Fruit fly (Drosophila melanogaster) whole organism, embryonic: ENCODE results near the gene CG33158.

ENCODE experiments used
- B-H1 ChIP-seq: fragments of 200-800 bp; sonication (Bioruptor generic); IDR thresholded peaks from 3 replicates; pipeline ENCODE4 v1.3.6; 2022; ENCODE audit warnings: missing biosample characterization, missing genetic modification characterization
- CG10543 ChIP-seq: fragments of 200-800 bp; sonication (Bioruptor generic); optimal IDR thresholded peaks from 3 replicates; lab custom pipeline; 2017; ENCODE audit warnings: missing biosample characterization, mild to moderate bottlenecking, missing genetic modification characterization, moderate library complexity
- CG11560 ChIP-seq: fragments of 200-800 bp; sonication (Bioruptor generic); IDR thresholded peaks from 3 replicates; pipeline ENCODE4 v1.3.6; 2022; ENCODE audit warnings: missing biosample characterization, missing genetic modification characterization
- CG12769 ChIP-seq: fragments of 200-800 bp; sonication (Bioruptor generic); optimal IDR thresholded peaks from 2 replicates; lab custom pipeline; 2019; ENCODE audit warnings: missing biosample characterization, mild to moderate bottlenecking, missing genetic modification characterization, moderate library complexity
- CG13894 ChIP-seq: fragments of 200-800 bp; sonication (Bioruptor generic); optimal IDR thresholded peaks from 3 replicates; lab custom pipeline; 2018; ENCODE audit warnings: missing biosample characterization, mild to moderate bottlenecking, missing genetic modification characterization, moderate library complexity
- CG14441 ChIP-seq: fragments of 200-800 bp; sonication (Bioruptor generic); IDR thresholded peaks from 2 replicates; pipeline ENCODE4 v1.3.6; 2022; ENCODE audit warnings: missing biosample characterization, missing genetic modification characterization
- CG16815 ChIP-seq: fragments of 200-800 bp; sonication (Bioruptor generic); optimal IDR thresholded peaks from 3 replicates; lab custom pipeline; 2017; ENCODE audit warnings: missing biosample characterization, mild to moderate bottlenecking, missing genetic modification characterization
- CG18599 ChIP-seq: fragments of 200-800 bp; sonication (Bioruptor generic); optimal IDR thresholded peaks from 3 replicates; lab custom pipeline; 2017; ENCODE audit warnings: missing biosample characterization, missing genetic modification characterization, mild to moderate bottlenecking, moderate library complexity, missing genetic modification reagents
- CG2199 ChIP-seq: fragments of 200-800 bp; sonication (Bioruptor generic); IDR thresholded peaks from 3 replicates; pipeline ENCODE4 v1.3.6; 2022; ENCODE audit warnings: missing biosample characterization, missing genetic modification characterization
- CG3065 ChIP-seq: fragments of 200-800 bp; sonication (Bioruptor generic); optimal IDR thresholded peaks from 2 replicates; lab custom pipeline; 2016; ENCODE audit warnings: missing biosample characterization, missing genetic modification characterization
- CG4820 ChIP-seq: fragments of 200-800 bp; sonication (Bioruptor generic); optimal IDR thresholded peaks from 3 replicates; lab custom pipeline; 2016; ENCODE audit warnings: missing biosample characterization, missing genetic modification characterization
- CG6175 ChIP-seq: fragments of 200-800 bp; sonication (Bioruptor generic); IDR thresholded peaks from 3 replicates; pipeline ENCODE4 v1.3.6; 2022; ENCODE audit warnings: missing biosample characterization, missing genetic modification characterization
- CG6654 ChIP-seq: fragments of 200-800 bp; sonication (Bioruptor generic); optimal IDR thresholded peaks from 2 replicates; lab custom pipeline; 2017; ENCODE audit warnings: missing biosample characterization, mild to moderate bottlenecking, missing genetic modification characterization
- CG8290 ChIP-seq, 3 experiments: fragments of 200-800 bp; sonication (Bioruptor generic); optimal IDR thresholded peaks; 2 replicates each; lab custom pipeline; 2016 to 2019; ENCODE audit warnings: missing biosample characterization in 3 of 3, missing genetic modification characterization in 3 of 3, mild to moderate bottlenecking in 2 of 3, moderate library complexity in 1 of 3
- CG8388 ChIP-seq: fragments of 200-800 bp; sonication (Bioruptor generic); optimal IDR thresholded peaks from 2 replicates; lab custom pipeline; 2019; ENCODE audit warnings: missing biosample characterization, mild to moderate bottlenecking, missing genetic modification characterization, moderate library complexity
- CG9215 ChIP-seq: fragments of 200-800 bp; sonication (Bioruptor generic); IDR thresholded peaks from 2 replicates; pipeline ENCODE4 v1.3.6; 2022; ENCODE audit warnings: missing biosample characterization, missing genetic modification characterization
- D19B ChIP-seq: fragments of 200-800 bp; sonication (Bioruptor generic); optimal IDR thresholded peaks from 2 replicates; lab custom pipeline; 2017; ENCODE audit warnings: missing biosample characterization, mild to moderate bottlenecking, missing genetic modification characterization
- Dfd ChIP-seq, 2 experiments: fragments of >200 bp; optimal IDR thresholded peaks; 2 replicates each; lab custom pipeline; 2017; ENCODE audit warnings: missing biosample characterization in 2 of 2, missing genetic modification characterization in 2 of 2
- Elba2 ChIP-seq: fragments of 200-800 bp; sonication (Bioruptor generic); optimal IDR thresholded peaks from 3 replicates; lab custom pipeline; 2016; ENCODE audit warnings: missing biosample characterization, missing genetic modification characterization
- Gug ChIP-seq: fragments of 200-800 bp; sonication (Bioruptor generic); IDR thresholded peaks from 4 replicates; pipeline ENCODE4 v1.3.6; 2022; ENCODE audit warnings: missing biosample characterization, missing genetic modification characterization
- HHEX ChIP-seq: fragments of 200-800 bp; sonication (Bioruptor generic); optimal IDR thresholded peaks from 3 replicates; lab custom pipeline; 2017; ENCODE audit warnings: missing biosample characterization, mild to moderate bottlenecking, missing genetic modification characterization, missing genetic modification reagents
- Hey ChIP-seq: fragments of 200-800 bp; sonication (Bioruptor generic); optimal IDR thresholded peaks from 3 replicates; lab custom pipeline; 2018; ENCODE audit warnings: missing biosample characterization, mild to moderate bottlenecking, missing genetic modification characterization
- HmgZ ChIP-seq: fragments of 200-800 bp; sonication (Bioruptor generic); optimal IDR thresholded peaks from 2 replicates; lab custom pipeline; 2018; ENCODE audit warnings: missing biosample characterization, mild to moderate bottlenecking, missing genetic modification characterization
- Hr39 ChIP-seq: fragments of >200 bp; optimal IDR thresholded peaks from 2 replicates; lab custom pipeline; 2017
- PHDP ChIP-seq: fragments of 200-800 bp; sonication (Bioruptor generic); optimal IDR thresholded peaks from 3 replicates; lab custom pipeline; 2018; ENCODE audit warnings: missing biosample characterization, mild to moderate bottlenecking, missing genetic modification characterization, moderate library complexity
- Poxn ChIP-seq: fragments of 200-800 bp; sonication (Bioruptor generic); IDR thresholded peaks from 2 replicates; pipeline ENCODE4 v1.3.6; 2022; ENCODE audit warnings: missing biosample characterization, missing genetic modification characterization
- amos ChIP-seq: fragments of 200-800 bp; sonication (Bioruptor generic); IDR thresholded peaks from 2 replicates; pipeline ENCODE4 v1.3.6; 2022; ENCODE audit warnings: missing biosample characterization, missing genetic modification characterization; ENCODE audit not compliant: partially characterized antibody
- bbx ChIP-seq: fragments of 200-800 bp; sonication (Bioruptor generic); IDR thresholded peaks from 2 replicates; pipeline ENCODE4 v1.3.6; 2022; ENCODE audit warnings: missing biosample characterization, missing genetic modification characterization; ENCODE audit not compliant: partially characterized antibody
- corto ChIP-seq: fragments of 200-800 bp; sonication (Bioruptor generic); optimal IDR thresholded peaks from 2 replicates; lab custom pipeline; 2016; ENCODE audit warnings: missing biosample characterization, mild to moderate bottlenecking, missing genetic modification characterization, moderate library complexity
- crp ChIP-seq, 2 experiments: fragments of 200-800 bp; sonication (Bioruptor generic); optimal IDR thresholded peaks; 2 replicates in 1 of 2; 3 replicates in 1 of 2; lab custom pipeline; 2017; ENCODE audit warnings: missing biosample characterization in 2 of 2, missing genetic modification characterization in 2 of 2, mild to moderate bottlenecking in 1 of 2, moderate library complexity in 1 of 2
- ham ChIP-seq: fragments of 200-800 bp; sonication (Bioruptor generic); IDR thresholded peaks from 2 replicates; pipeline ENCODE4 v1.3.6; 2022; ENCODE audit warnings: missing biosample characterization, missing genetic modification characterization
- jigr1 ChIP-seq: fragments of 200-800 bp; sonication (Bioruptor generic); IDR thresholded peaks from 3 replicates; pipeline ENCODE4 v1.3.6; 2022; ENCODE audit warnings: missing biosample characterization, missing genetic modification characterization
- kni ChIP-seq: fragments of 200-800 bp; sonication (Bioruptor generic); optimal IDR thresholded peaks from 3 replicates; lab custom pipeline; 2017; ENCODE audit warnings: mild to moderate bottlenecking, missing biosample characterization, missing genetic modification reagents, missing genetic modification characterization
- lbe ChIP-seq: fragments of 200-800 bp; sonication (Bioruptor generic); optimal IDR thresholded peaks from 2 replicates; lab custom pipeline; 2016; ENCODE audit warnings: missing biosample characterization, mild to moderate bottlenecking, missing genetic modification characterization
- onecut ChIP-seq: fragments of 200-800 bp; sonication (Bioruptor generic); IDR thresholded peaks from 2 replicates; pipeline ENCODE4 v1.3.6; 2022; ENCODE audit warnings: missing biosample characterization, missing genetic modification characterization
- pan ChIP-seq, 4 experiments: fragments of >200 bp in 3 of 4; fragments of 200-800 bp in 1 of 4; sonication (Bioruptor generic) in 1 of 4; optimal IDR thresholded peaks in 3 of 4; IDR thresholded peaks in 1 of 4; 2 replicates each; pipeline versions ENCODE4 v1.3.6 to Lab custom; 2017 to 2022; ENCODE audit warnings: missing biosample characterization in 2 of 4, missing genetic modification characterization in 2 of 4, mixed read lengths in 1 of 4
- phol ChIP-seq: fragments of 200-800 bp; sonication (Bioruptor generic); optimal IDR thresholded peaks from 3 replicates; lab custom pipeline; 2018; ENCODE audit warnings: missing biosample characterization, mild to moderate bottlenecking, missing genetic modification characterization, moderate library complexity
- pnt ChIP-seq: fragments of 200-800 bp; sonication (Bioruptor generic); optimal IDR thresholded peaks from 3 replicates; lab custom pipeline; 2016; ENCODE audit warnings: missing biosample characterization, missing genetic modification characterization
- prd ChIP-seq, 3 experiments: fragments of >200 bp in 2 of 3; fragments of 200-800 bp in 1 of 3; sonication (Bioruptor generic) in 1 of 3; optimal IDR thresholded peaks in 2 of 3; IDR thresholded peaks in 1 of 3; 2 replicates in 2 of 3; 3 replicates in 1 of 3; pipeline versions ENCODE4 v1.3.6 to Lab custom; 2017 to 2022; ENCODE audit warnings: missing biosample characterization in 1 of 3, missing genetic modification characterization in 1 of 3
- ranshi ChIP-seq: fragments of 200-800 bp; sonication (Bioruptor generic); IDR thresholded peaks from 2 replicates; pipeline ENCODE4 v1.3.6; 2022; ENCODE audit warnings: missing biosample characterization, missing genetic modification characterization
- rib ChIP-seq: fragments of 200-800 bp; sonication (Bioruptor generic); IDR thresholded peaks from 2 replicates; pipeline ENCODE4 v1.3.6; 2022; ENCODE audit warnings: missing biosample characterization, missing genetic modification characterization
- sc ChIP-seq, 3 experiments: fragments of >200 bp in 2 of 3; fragments of 200-800 bp in 1 of 3; sonication (Bioruptor generic) in 1 of 3; optimal IDR thresholded peaks; 2 replicates in 2 of 3; 3 replicates in 1 of 3; lab custom pipeline; 2017; ENCODE audit warnings: mild to moderate bottlenecking in 1 of 3, missing biosample characterization in 1 of 3, missing genetic modification characterization in 1 of 3, missing genetic modification reagents in 1 of 3
- sna ChIP-seq: fragments of 200-800 bp; sonication (Bioruptor generic); IDR thresholded peaks from 2 replicates; pipeline ENCODE4 v1.3.6; 2022; ENCODE audit warnings: missing biosample characterization, missing genetic modification characterization; ENCODE audit not compliant: partially characterized antibody
- sqz ChIP-seq: fragments of 200-800 bp; sonication (Bioruptor generic); optimal IDR thresholded peaks from 3 replicates; lab custom pipeline; 2018; ENCODE audit warnings: missing biosample characterization, mild to moderate bottlenecking, missing genetic modification characterization
- twi ChIP-seq: fragments of 200-800 bp; optimal IDR thresholded peaks from 2 replicates; lab custom pipeline; 2019; ENCODE audit warnings: missing biosample characterization, mild to moderate bottlenecking, missing genetic modification characterization, moderate library complexity
- vnd ChIP-seq: fragments of 200-800 bp; sonication (Bioruptor generic); IDR thresholded peaks from 3 replicates; pipeline ENCODE4 v1.3.6; 2022; ENCODE audit warnings: missing biosample characterization, missing genetic modification characterization; ENCODE audit not compliant: partially characterized antibody
- vvl ChIP-seq: fragments of 200-800 bp; sonication (Bioruptor generic); IDR thresholded peaks from 2 replicates; pipeline ENCODE4 v1.3.6; 2022; ENCODE audit warnings: missing biosample characterization, missing genetic modification characterization
- z ChIP-seq: fragments of 200-800 bp; sonication (Bioruptor generic); IDR thresholded peaks from 3 replicates; pipeline ENCODE4 v1.3.6; 2022; ENCODE audit warnings: missing biosample characterization, missing genetic modification characterization

Gene CG33158

DNA sequence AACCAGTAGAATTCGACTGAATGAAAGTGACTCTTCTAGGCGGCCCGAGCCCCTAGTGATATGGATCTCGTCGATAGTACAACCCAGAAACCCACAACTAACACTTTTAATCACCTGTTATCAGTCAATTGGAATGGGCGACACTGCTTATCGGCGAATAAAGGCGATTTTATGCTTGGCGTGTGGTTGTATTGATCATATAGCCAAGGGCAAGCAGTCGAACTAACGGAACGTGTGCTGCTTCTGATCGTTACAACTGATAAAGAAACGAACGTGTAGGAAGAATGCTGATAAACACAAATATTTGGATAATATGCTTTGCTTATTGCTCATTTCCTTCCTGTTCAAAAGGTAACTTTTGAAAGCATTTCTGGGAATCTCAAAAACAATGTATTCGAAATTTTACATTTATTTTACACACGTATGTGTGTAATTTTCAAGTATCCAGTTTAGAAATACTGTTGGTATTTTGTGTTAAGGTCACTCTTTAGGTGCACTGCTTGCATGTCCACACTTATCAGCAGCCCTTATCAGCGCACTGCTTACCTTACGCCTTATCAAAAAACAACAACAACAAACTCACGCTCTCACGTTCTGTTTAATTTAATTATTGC lies 38.1 kb upstream of the CG33158 start, which contains the start of gene Agpat4 (continued):
- TF ChIP-seq sna (GFP tag; lab: Robert Waterston, UW) = no peak
- peak; percentile 14 for TF ChIP-seq kni (GFP tag; lab: Kevin White, UChicago)
- TF ChIP-seq PHDP (tag; lab: Kevin White, UChicago) = no peak
- TF ChIP-seq Hey (tag; lab: Kevin White, UChicago) = peak; percentile 34
- TF ChIP-seq Elba2 (GFP tag; lab: Kevin White, UChicago) = peak; percentile 71
- no peak for TF ChIP-seq rib (GFP tag; lab: Robert Waterston, UW)
- TF ChIP-seq Hr39 (lab: Kevin White, UChicago) = no peak
- no peak for TF ChIP-seq ranshi
- TF ChIP-seq CG11560 (tag; lab: Robert Waterston, UW) = no peak
- no peak for TF ChIP-seq CG6175 (GFP tag; lab: Robert Waterston, UW)
- no peak for TF ChIP-seq onecut (GFP tag; lab: Robert Waterston, UW)
- no peak for TF ChIP-seq CG18599 (GFP tag; lab: Kevin White, UChicago)
- no peak for TF ChIP-seq CG16815 (GFP tag; lab: Kevin White, UChicago)
- TF ChIP-seq pan (optimal IDR thresholded peaks at IDR 0.05; lab: Kevin White, UChicago) = no peak
- no peak for TF ChIP-seq pan (GFP tag; optimal IDR thresholded peaks at IDR 0.05 in 1 of 2, IDR thresholded peaks at IDR 0.05 in 1 of 2)
- TF ChIP-seq amos (GFP tag; lab: Robert Waterston, UW) = peak; percentile 44; the same call in 1 of the 2 replicates
- TF ChIP-seq z (GFP tag; lab: Robert Waterston, UW) = no peak
- TF ChIP-seq phol (tag; lab: Kevin White, UChicago) = peak; percentile 23
- TF ChIP-seq CG10543 (GFP tag; lab: Kevin White, UChicago) = peak; percentile 28
- peak in 1 of 2 experiments; percentile 80 for TF ChIP-seq Dfd (GFP tag; optimal IDR thresholded peaks at IDR 0.05; lab: Kevin White, UChicago)
- TF ChIP-seq twi (tag; lab: Kevin White, UChicago) = peak; percentile 10
- no peak for TF ChIP-seq CG4820
- TF ChIP-seq CG8290 (GFP tag; optimal IDR thresholded peaks at IDR 0.05; lab: Kevin White, UChicago) = peak; percentile 84
- TF ChIP-seq CG8290 (tag; optimal IDR thresholded peaks at IDR 0.05; lab: Kevin White, UChicago) = peak; percentile 61 to 76
- TF ChIP-seq B-H1 = no peak
- TF ChIP-seq Poxn (GFP tag; lab: Robert Waterston, UW) = no peak
- peak in 1 of 2 experiments; percentile 74 for TF ChIP-seq crp (GFP tag; optimal IDR thresholded peaks at IDR 0.05; lab: Kevin White, UChicago)
- peak; percentile 1 for TF ChIP-seq CG3065
- TF ChIP-seq CG8388 (GFP tag; lab: Kevin White, UChicago) = no peak
- peak; percentile 38; the same call in 1 of the 2 replicates for TF ChIP-seq bbx (GFP tag; lab: Robert Waterston, UW)
- no peak for TF ChIP-seq CG9215
- TF ChIP-seq ham = no peak
- TF ChIP-seq CG13894 (tag; lab: Kevin White, UChicago) = no peak
- TF ChIP-seq jigr1 = no peak
- TF ChIP-seq vnd = no peak
- TF ChIP-seq lbe (GFP tag; lab: Kevin White, UChicago) = no peak
- TF ChIP-seq prd (optimal IDR thresholded peaks at IDR 0.05; lab: Kevin White, UChicago) = no peak
- no peak for TF ChIP-seq prd (GFP tag; IDR thresholded peaks at IDR 0.05; lab: Robert Waterston, UW)
- peak; percentile 13 for TF ChIP-seq HHEX (GFP tag; lab: Kevin White, UChicago)
- no peak for TF ChIP-seq CG6654 (GFP tag; lab: Kevin White, UChicago)
- TF ChIP-seq CG14441 (GFP tag; lab: Robert Waterston, UW) = no peak
- peak; percentile 52 for TF ChIP-seq HmgZ (tag; lab: Kevin White, UChicago)
- no peak for TF ChIP-seq sc (optimal IDR thresholded peaks at IDR 0.05; lab: Kevin White, UChicago)
- no peak for TF ChIP-seq sc (GFP tag; optimal IDR thresholded peaks at IDR 0.05; lab: Kevin White, UChicago)
- no peak for TF ChIP-seq D19B (GFP tag; lab: Kevin White, UChicago)
- no peak for TF ChIP-seq corto (GFP tag; lab: Kevin White, UChicago)
- TF ChIP-seq Gug (GFP tag; lab: Robert Waterston, UW) = no peak
- no peak for TF ChIP-seq vvl (GFP tag; lab: Robert Waterston, UW)
- TF ChIP-seq CG12769 (tag; lab: Kevin White, UChicago) = peak; percentile 12
- no peak for TF ChIP-seq sqz
- no peak for TF ChIP-seq pnt (GFP tag; lab: Kevin White, UChicago)
- no peak for TF ChIP-seq CG2199
